Worm (Caenorhabditis elegans) whole organism, L4 larva: Measurements from ENCODE around the gene jmjd-1.1.
"Not testable (repeated sequence)": the region's sequence is repeated elsewhere in the genome, so short reads cannot be mapped to it uniquely, and the experiment has no call there.

Experiments
- D1046.2 ChIP-seq: fragments of 200-800 bp; sonication (Bioruptor generic); IDR thresholded peaks from 2 replicates; pipeline ENCODE4 v1.3.6; 2022; ENCODE audit warnings: missing genetic modification characterization, missing compliant biosample characterization
- F10B5.3 ChIP-seq: sonication (generic microtip); optimal IDR thresholded peaks from 2 replicates; lab custom pipeline; 2016; ENCODE audit warnings: mild to moderate bottlenecking, missing genetic modification characterization, missing compliant biosample characterization
- F26F4.8 ChIP-seq: fragments of 200-800 bp; sonication (Bioruptor generic); conservative IDR thresholded peaks from 2 replicates; pipeline ENCODE4 v1.3.6; 2022; ENCODE audit warnings: missing genetic modification characterization, missing compliant biosample characterization
- F37D6.2 ChIP-seq: sonication (generic microtip); optimal IDR thresholded peaks from 2 replicates; lab custom pipeline; 2016; ENCODE audit warnings: mild to moderate bottlenecking, missing genetic modification characterization, missing compliant biosample characterization
- F49E8.2 ChIP-seq: sonication (generic microtip); optimal IDR thresholded peaks from 2 replicates; lab custom pipeline; 2016; ENCODE audit warnings: missing compliant biosample characterization, mild to moderate bottlenecking, missing genetic modification characterization, borderline replicate concordance
- Y105C5A.15 ChIP-seq: fragments of 200-800 bp; sonication (Bioruptor generic); IDR thresholded peaks from 2 replicates; pipeline ENCODE4 v1.3.6; 2022; ENCODE audit warnings: missing genetic modification characterization, missing compliant biosample characterization
- Y5F2A.4 ChIP-seq: fragments of 200-800 bp; sonication (Bioruptor generic); optimal IDR thresholded peaks from 2 replicates; lab custom pipeline; 2018; ENCODE audit warnings: mild to moderate bottlenecking, missing genetic modification characterization, missing compliant biosample characterization
- ZK337.2 ChIP-seq: fragments of 200-800 bp; sonication (Bioruptor generic); IDR thresholded peaks from 2 replicates; pipeline ENCODE4 v1.3.6; 2022; ENCODE audit warnings: missing genetic modification reagents, missing genetic modification characterization, missing compliant biosample characterization
- arid-1 ChIP-seq: fragments of 200-800 bp; sonication (Bioruptor generic); conservative IDR thresholded peaks from 2 replicates; pipeline ENCODE4 v1.3.6; 2022; ENCODE audit warnings: missing genetic modification reagents, missing genetic modification characterization, missing compliant biosample characterization
- ceh-20 ChIP-seq: fragments of 200-800 bp; sonication (Bioruptor generic); IDR thresholded peaks from 2 replicates; pipeline ENCODE4 v1.3.6; 2022; ENCODE audit warnings: missing genetic modification reagents, missing genetic modification characterization, missing compliant biosample characterization
- ceh-82 ChIP-seq: sonication (generic microtip); optimal IDR thresholded peaks from 2 replicates; lab custom pipeline; 2017; ENCODE audit warnings: missing biosample characterization, missing genetic modification characterization
- ctbp-1 ChIP-seq: fragments of 200-800 bp; sonication (Bioruptor generic); IDR thresholded peaks from 2 replicates; pipeline ENCODE4 v1.3.6; 2022; ENCODE audit warnings: missing genetic modification reagents, missing genetic modification characterization, missing compliant biosample characterization
- daf-16 ChIP-seq, 3 experiments: sonication (generic microtip); optimal IDR thresholded peaks; 2 replicates each; lab custom pipeline; 2016 to 2017; ENCODE audit warnings: missing genetic modification characterization in 3 of 3, missing genetic modification reagents in 3 of 3, mild to moderate bottlenecking in 2 of 3, missing compliant biosample characterization in 2 of 3, missing biosample characterization in 1 of 3, moderate library complexity in 1 of 3
- dmd-6 ChIP-seq: fragments of 200-800 bp; sonication (Bioruptor generic); IDR thresholded peaks from 2 replicates; pipeline ENCODE4 v1.3.6; 2022; ENCODE audit warnings: missing genetic modification reagents, missing genetic modification characterization, missing compliant biosample characterization
- dpl-1 ChIP-seq: fragments of 150-350 bp; optimal IDR thresholded peaks from 2 replicates; lab custom pipeline; 2014; ENCODE audit warnings: missing biosample characterization, missing genetic modification reagents, missing genetic modification characterization
- duxl-1 ChIP-seq: sonication (generic microtip); optimal IDR thresholded peaks from 2 replicates; lab custom pipeline; 2016; ENCODE audit warnings: mild to moderate bottlenecking, missing genetic modification characterization, moderate library complexity, missing compliant biosample characterization; ENCODE audit not compliant: poor library complexity
- dve-1 ChIP-seq: sonication (generic microtip); optimal IDR thresholded peaks from 2 replicates; lab custom pipeline; 2017; ENCODE audit warnings: antibody characterized with exemption, mild to moderate bottlenecking, missing genetic modification characterization, missing compliant biosample characterization; ENCODE audit not compliant: insufficient read depth
- egl-27 ChIP-seq: sonication (generic microtip); optimal IDR thresholded peaks from 3 replicates; lab custom pipeline; 2017; ENCODE audit warnings: missing biosample characterization, missing genetic modification reagents, missing genetic modification characterization
- egl-43 ChIP-seq: fragments of 200-800 bp; sonication (Bioruptor generic); IDR thresholded peaks from 2 replicates; pipeline ENCODE4 v1.3.6; 2022; ENCODE audit warnings: missing genetic modification reagents, missing genetic modification characterization, missing compliant biosample characterization
- fkh-10 ChIP-seq: fragments of 150-350 bp; optimal IDR thresholded peaks from 2 replicates; lab custom pipeline; 2014; ENCODE audit warnings: missing biosample characterization, missing genetic modification reagents, missing genetic modification characterization
- gei-8 ChIP-seq: fragments of 200-800 bp; sonication (Bioruptor generic); optimal IDR thresholded peaks from 2 replicates; lab custom pipeline; 2018; ENCODE audit warnings: mild to moderate bottlenecking, missing genetic modification characterization, missing compliant biosample characterization
- hif-1 ChIP-seq, 2 experiments: sonication (generic microtip); optimal IDR thresholded peaks; 2 replicates each; lab custom pipeline; 2016 to 2017; ENCODE audit warnings: missing compliant biosample characterization in 2 of 2, missing genetic modification characterization in 2 of 2, missing genetic modification reagents in 2 of 2, missing genotype in 2 of 2, mild to moderate bottlenecking in 1 of 2
- hlh-30 ChIP-seq: sonication (generic microtip); optimal IDR thresholded peaks from 2 replicates; lab custom pipeline; 2017; ENCODE audit warnings: antibody characterized with exemption, mild to moderate bottlenecking, missing genetic modification characterization, missing compliant biosample characterization; ENCODE audit not compliant: insufficient read depth
- jun-1 ChIP-seq: fragments of 150-350 bp; optimal IDR thresholded peaks from 2 replicates; lab custom pipeline; 2014; ENCODE audit warnings: missing biosample characterization, missing genetic modification reagents, missing genetic modification characterization
- lim-7 ChIP-seq: fragments of 200-800 bp; sonication (Bioruptor generic); IDR thresholded peaks from 2 replicates; pipeline ENCODE4 v1.3.6; 2022; ENCODE audit warnings: missing genetic modification characterization, missing compliant biosample characterization
- lin-38 ChIP-seq: fragments of 200-800 bp; sonication (Bioruptor generic); IDR thresholded peaks from 2 replicates; pipeline ENCODE4 v1.3.6; 2022; ENCODE audit warnings: missing genetic modification reagents, missing genetic modification characterization, missing compliant biosample characterization
- lir-3 ChIP-seq: sonication (generic microtip); optimal IDR thresholded peaks from 2 replicates; lab custom pipeline; 2016; ENCODE audit warnings: mild to moderate bottlenecking, missing genetic modification characterization, missing compliant biosample characterization
- madf-9 ChIP-seq: fragments of 200-800 bp; sonication (Bioruptor generic); conservative IDR thresholded peaks from 2 replicates; pipeline ENCODE4 v1.3.6; 2022; ENCODE audit warnings: missing genetic modification reagents, missing genetic modification characterization, missing compliant biosample characterization
- mdl-1 ChIP-seq, 2 experiments: fragments of 150-350 bp in 1 of 2; sonication (generic microtip) in 1 of 2; optimal IDR thresholded peaks; 2 replicates each; lab custom pipeline; 2014 to 2017; ENCODE audit warnings: missing biosample characterization in 2 of 2, missing genetic modification characterization in 2 of 2
- mdt-29 ChIP-seq: fragments of 200-800 bp; sonication (Bioruptor generic); IDR thresholded peaks from 2 replicates; pipeline ENCODE4 v1.3.6; 2022; ENCODE audit warnings: missing genetic modification reagents, missing genetic modification characterization, missing compliant biosample characterization
- mep-1 ChIP-seq: fragments of 150-350 bp; sonication (generic microtip); optimal IDR thresholded peaks from 3 replicates; lab custom pipeline; 2014; ENCODE audit warnings: missing biosample characterization, missing genetic modification characterization
- mxl-2 ChIP-seq: fragments of 200-800 bp; sonication (Bioruptor generic); conservative IDR thresholded peaks from 2 replicates; pipeline ENCODE4 v1.3.6; 2022; ENCODE audit warnings: missing genetic modification reagents, missing genetic modification characterization, missing compliant biosample characterization
- mxl-3 ChIP-seq: fragments of 200-800 bp; sonication (Bioruptor generic); optimal IDR thresholded peaks from 2 replicates; lab custom pipeline; 2018; ENCODE audit warnings: mild to moderate bottlenecking, missing genetic modification characterization, missing compliant biosample characterization
- nhr-10 ChIP-seq: fragments of 150-350 bp; optimal IDR thresholded peaks from 2 replicates; lab custom pipeline; 2014; ENCODE audit warnings: missing biosample characterization, missing genetic modification characterization
- nhr-11 ChIP-seq: fragments of 150-350 bp; optimal IDR thresholded peaks from 2 replicates; lab custom pipeline; 2014; ENCODE audit warnings: missing biosample characterization, missing genetic modification characterization
- nhr-111 ChIP-seq: fragments of 200-800 bp; sonication (Bioruptor generic); optimal IDR thresholded peaks from 2 replicates; lab custom pipeline; 2018; ENCODE audit warnings: mild to moderate bottlenecking, missing genetic modification characterization, missing compliant biosample characterization
- nhr-237 ChIP-seq: sonication (generic microtip); optimal IDR thresholded peaks from 2 replicates; lab custom pipeline; 2017; ENCODE audit warnings: missing biosample characterization, missing genetic modification characterization
- nhr-25 ChIP-seq: sonication (generic microtip); optimal IDR thresholded peaks from 2 replicates; lab custom pipeline; 2017; ENCODE audit warnings: missing genetic modification characterization, mild to moderate bottlenecking, missing compliant biosample characterization, antibody characterized with exemption, moderate library complexity, borderline replicate concordance; ENCODE audit not compliant: insufficient read depth
- nhr-42 ChIP-seq: fragments of 200-800 bp; sonication (Bioruptor generic); IDR thresholded peaks from 2 replicates; pipeline ENCODE4 v1.3.6; 2022; ENCODE audit warnings: missing genetic modification characterization, missing compliant biosample characterization
- nhr-6 ChIP-seq: fragments of 150-350 bp; optimal IDR thresholded peaks from 2 replicates; lab custom pipeline; 2014; ENCODE audit warnings: missing biosample characterization, missing genetic modification characterization
- nhr-77 ChIP-seq: fragments of 150-350 bp; optimal IDR thresholded peaks from 2 replicates; lab custom pipeline; 2014; ENCODE audit warnings: missing biosample characterization, missing genetic modification characterization
- pha-4 ChIP-seq, 2 experiments: fragments of 150-350 bp in 1 of 2; fragments of 200-800 bp in 1 of 2; sonication (Bioruptor generic) in 1 of 2; IDR thresholded peaks in 1 of 2; optimal IDR thresholded peaks in 1 of 2; 2 replicates each; pipeline versions ENCODE4 v1.3.6 to Lab custom; 2014 to 2022; ENCODE audit warnings: missing genetic modification characterization in 2 of 2, missing genetic modification reagents in 2 of 2, missing biosample characterization in 1 of 2, missing compliant biosample characterization in 1 of 2
- sdz-12 ChIP-seq: fragments of 200-800 bp; sonication (Bioruptor generic); optimal IDR thresholded peaks from 2 replicates; lab custom pipeline; 2018; ENCODE audit warnings: mild to moderate bottlenecking, missing genetic modification characterization, missing compliant biosample characterization
- unc-39 ChIP-seq: sonication (generic microtip); optimal IDR thresholded peaks from 2 replicates; lab custom pipeline; 2017; ENCODE audit warnings: missing biosample characterization, missing genetic modification characterization
- zip-11 ChIP-seq: fragments of 200-800 bp; sonication (Bioruptor generic); IDR thresholded peaks from 2 replicates; pipeline ENCODE4 v1.3.6; 2022; ENCODE audit warnings: missing genetic modification characterization, missing compliant biosample characterization
- zip-2 ChIP-seq: fragments of 150-350 bp; optimal IDR thresholded peaks from 2 replicates; lab custom pipeline; 2014; ENCODE audit warnings: missing biosample characterization, missing genetic modification characterization

jmjd-1.1 gene

ce11 chrII:11756684-11757107, 49.7 kb upstream of the jmjd-1.1 start (continued):
- TF ChIP-seq hlh-30 (tag; lab: Kevin White, UChicago) (peak; percentile 35), nhr-25 (tag; lab: Kevin White, UChicago) (no peak), mxl-3 (GFP tag; lab: Kevin White, UChicago) (no peak), nhr-237 (tag; lab: Kevin White, UChicago) (no peak), fkh-10 (GFP tag; lab: Kevin White, UChicago) (no peak), sdz-12 (peak; percentile 50), jun-1 (tag; lab: Kevin White, UChicago) (no peak), F49E8.2 (tag; lab: Kevin White, UChicago) (no peak), F10B5.3 (tag; lab: Kevin White, UChicago) (no peak), nhr-11 (tag; lab: Kevin White, UChicago) (no peak), ceh-82 (tag; lab: Kevin White, UChicago) (no peak), F26F4.8 (no peak), nhr-10 (tag; lab: Kevin White, UChicago) (no peak), Y5F2A.4 (no peak), egl-27 (tag; lab: Kevin White, UChicago) (no peak), ctbp-1 (peak; percentile 92), lim-7 (GFP tag; lab: Robert Waterston, UW) (peak; percentile 89)

DNA sequence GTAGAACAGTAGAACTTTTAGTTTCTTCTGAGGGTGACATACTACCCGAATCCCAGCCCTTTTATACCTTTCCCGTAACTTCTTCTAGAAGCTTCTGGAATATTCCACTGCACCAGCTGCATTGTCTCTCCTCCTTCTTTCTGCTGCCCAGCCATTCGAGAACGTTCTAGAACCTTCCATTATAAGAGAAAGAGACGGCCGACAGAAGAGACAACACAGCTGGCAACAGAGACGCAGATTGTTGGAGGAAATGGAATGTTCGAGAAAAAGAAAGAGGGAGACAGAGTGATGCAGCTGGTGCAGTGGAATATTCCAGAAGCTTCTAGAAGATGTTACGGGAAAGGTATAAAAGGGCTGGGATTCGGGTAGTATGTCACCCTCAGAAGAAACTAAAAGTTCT, 47.1 kb upstream of the jmjd-1.1 start, which contains the start of the genes F44E5.4 and F44E5.5:
Gene F44E5.4 (minus strand): TSS at position 35 of the 400 bp plus-strand sequence.
Gene F44E5.5 (plus strand): TSS at position 386 of the 400 bp plus-strand sequence.
- TF ChIP-seq pha-4 (GFP tag; IDR thresholded peaks at IDR 0.05; lab: Robert Waterston, UW) (peak; percentile 99), nhr-6 (peak; percentile 3), hif-1 (tag; optimal IDR thresholded peaks at IDR 0.05; lab: Kevin White, UChicago) (peak; percentile 83 to 91), dmd-6 (peak; percentile 99), ceh-20 (GFP tag; lab: Robert Waterston, UW) (peak; percentile 100), sdz-12 (peak; percentile 97), zip-2 (tag; lab: Kevin White, UChicago) (peak; percentile 81), Y105C5A.15 (GFP tag; lab: Robert Waterston, UW) (peak; percentile 100), ctbp-1 (peak; percentile 100), F37D6.2 (tag; lab: Kevin White, UChicago) (peak; percentile 93), mdl-1 (tag; optimal IDR thresholded peaks at IDR 0.05; lab: Kevin White, UChicago) (peak in 1 of 2 experiments; percentile 45), ZK337.2 (peak; percentile 80), mdt-29 (GFP tag; lab: Robert Waterston, UW) (peak; percentile 100), madf-9 (peak; percentile 96), unc-39 (tag; lab: Kevin White, UChicago) (peak; percentile 79), jun-1 (tag; lab: Kevin White, UChicago) (peak; percentile 84), gei-8 (GFP tag; lab: Kevin White, UChicago) (peak; percentile 96), nhr-77 (tag; lab: Kevin White, UChicago) (peak; percentile 40), D1046.2 (GFP tag; lab: Robert Waterston, UW) (peak; percentile 98), mxl-2 (GFP tag; lab: Robert Waterston, UW) (peak; percentile 94), daf-16 (GFP tag; optimal IDR thresholded peaks at IDR 0.05; lab: Kevin White, UChicago) (peak; percentile 39 to 97), daf-16 (tag; optimal IDR thresholded peaks at IDR 0.05; lab: Kevin White, UChicago) (peak; percentile 58), mep-1 (peak; percentile 81), lim-7 (GFP tag; lab: Robert Waterston, UW) (peak; percentile 90), duxl-1 (tag; lab: Kevin White, UChicago) (peak; percentile 58), nhr-25 (tag; lab: Kevin White, UChicago) (peak; percentile 68), nhr-111 (GFP tag; lab: Kevin White, UChicago) (peak; percentile 97), lir-3 (peak; percentile 63), mxl-3 (GFP tag; lab: Kevin White, UChicago) (peak; percentile 87), zip-11 (GFP tag; lab: Robert Waterston, UW) (peak; percentile 95), egl-43 (peak; percentile 100), arid-1 (GFP tag; lab: Robert Waterston, UW) (peak; percentile 98), dpl-1 (GFP tag; lab: Kevin White, UChicago) (peak; percentile 46), nhr-42 (GFP tag; lab: Robert Waterston, UW) (peak; percentile 97), nhr-11 (tag; lab: Kevin White, UChicago) (peak; percentile 77), dve-1 (peak; percentile 89), lin-38 (GFP tag; lab: Robert Waterston, UW) (peak; percentile 91)
- TF ChIP-seq pha-4 (tag; optimal IDR thresholded peaks at IDR 0.05; lab: Kevin White, UChicago) = not testable (repeated sequence)
